Worm (Caenorhabditis elegans) whole organism, L2 larva: ENCODE measurements around the gene nekl-4.

Experiments
- C34F6.9 ChIP-seq: fragments of 150-350 bp; optimal IDR thresholded peaks from 2 replicates; lab custom pipeline; 2014; ENCODE audit warnings: missing biosample characterization, missing genetic modification characterization
- F13H6.1 ChIP-seq: sonication (generic microtip); optimal IDR thresholded peaks from 2 replicates; lab custom pipeline; 2016; ENCODE audit warnings: missing genetic modification characterization, missing compliant biosample characterization
- R02D3.7 ChIP-seq: fragments of 150-350 bp; optimal IDR thresholded peaks from 2 replicates; lab custom pipeline; 2014; ENCODE audit warnings: missing biosample characterization, missing genetic modification characterization
- Y55F3AM.14 ChIP-seq: fragments of 200-800 bp; sonication (Bioruptor generic); optimal IDR thresholded peaks from 2 replicates; lab custom pipeline; 2018; ENCODE audit warnings: mild to moderate bottlenecking, missing genetic modification characterization, missing compliant biosample characterization
- alr-1 ChIP-seq: fragments of 150-350 bp; optimal IDR thresholded peaks from 2 replicates; lab custom pipeline; 2014; ENCODE audit warnings: missing biosample characterization, missing genetic modification characterization
- aly-2 ChIP-seq: fragments of 150-350 bp; optimal IDR thresholded peaks from 2 replicates; lab custom pipeline; 2014; ENCODE audit warnings: missing biosample characterization, missing genetic modification characterization
- ama-1 ChIP-seq: fragments of 150-350 bp; optimal IDR thresholded peaks from 2 replicates; lab custom pipeline; 2018; ENCODE audit warnings: inconsistent platforms
- blmp-1 ChIP-seq: sonication (generic microtip); optimal IDR thresholded peaks from 2 replicates; lab custom pipeline; 2017; ENCODE audit warnings: missing genetic modification characterization, mild to moderate bottlenecking, missing compliant biosample characterization, antibody characterized with exemption, moderate library complexity; ENCODE audit not compliant: insufficient read depth
- ceh-82 ChIP-seq: fragments of 150-350 bp; optimal IDR thresholded peaks from 2 replicates; lab custom pipeline; 2014; ENCODE audit warnings: missing biosample characterization, missing genetic modification characterization
- crh-2 ChIP-seq: sonication (generic microtip); optimal IDR thresholded peaks from 2 replicates; lab custom pipeline; 2017; ENCODE audit warnings: missing biosample characterization, missing genetic modification characterization
- dmd-4 ChIP-seq: sonication (generic microtip); optimal IDR thresholded peaks from 2 replicates; lab custom pipeline; 2017; ENCODE audit warnings: missing biosample characterization, missing genetic modification characterization
- egl-27 ChIP-seq: sonication (generic microtip); optimal IDR thresholded peaks from 3 replicates; lab custom pipeline; 2017; ENCODE audit warnings: missing biosample characterization, missing genetic modification reagents, missing genetic modification characterization
- elt-3 ChIP-seq: sonication (generic microtip); optimal IDR thresholded peaks from 2 replicates; lab custom pipeline; 2017; ENCODE audit warnings: missing biosample characterization, missing genetic modification characterization
- fos-1 ChIP-seq: fragments of 150-350 bp; optimal IDR thresholded peaks from 2 replicates; lab custom pipeline; 2014; ENCODE audit warnings: missing biosample characterization, missing genetic modification characterization
- gmeb-1 ChIP-seq: fragments of 150-350 bp; optimal IDR thresholded peaks from 2 replicates; lab custom pipeline; 2014; ENCODE audit warnings: missing biosample characterization, missing genetic modification characterization
- lin-11 ChIP-seq: fragments of 150-350 bp; sonication (generic microtip); optimal IDR thresholded peaks from 2 replicates; lab custom pipeline; 2014; ENCODE audit warnings: missing biosample characterization, missing genetic modification characterization, inconsistent platforms, mixed read lengths
- lin-39 ChIP-seq: fragments of 150-350 bp; optimal IDR thresholded peaks from 2 replicates; lab custom pipeline; 2014; ENCODE audit warnings: missing biosample characterization, missing genetic modification reagents, missing genetic modification characterization
- lsy-2 ChIP-seq, 2 experiments: fragments of 150-350 bp in 1 of 2; sonication (generic microtip) in 1 of 2; optimal IDR thresholded peaks; 2 replicates each; lab custom pipeline; 2014 to 2017; ENCODE audit warnings: missing biosample characterization in 2 of 2, missing genetic modification characterization in 2 of 2
- mab-5 ChIP-seq: fragments of 150-350 bp; optimal IDR thresholded peaks from 2 replicates; lab custom pipeline; 2014; ENCODE audit warnings: missing biosample characterization, missing genetic modification characterization
- mbf-1 ChIP-seq: sonication (generic microtip); optimal IDR thresholded peaks from 2 replicates; lab custom pipeline; 2017; ENCODE audit warnings: missing biosample characterization, missing genetic modification characterization
- mdl-1 ChIP-seq, 2 experiments: fragments of 150-350 bp in 1 of 2; sonication (generic microtip) in 1 of 2; optimal IDR thresholded peaks; 2 replicates each; lab custom pipeline; 2017; ENCODE audit warnings: missing biosample characterization in 2 of 2, missing genetic modification characterization in 2 of 2
- nhr-10 ChIP-seq: sonication (generic microtip); optimal IDR thresholded peaks from 2 replicates; lab custom pipeline; 2017; ENCODE audit warnings: missing biosample characterization, missing genetic modification characterization
- nhr-11 ChIP-seq: fragments of 150-350 bp; optimal IDR thresholded peaks from 2 replicates; lab custom pipeline; 2014; ENCODE audit warnings: missing biosample characterization, missing genetic modification characterization
- nhr-129 ChIP-seq: fragments of 150-350 bp; optimal IDR thresholded peaks from 2 replicates; lab custom pipeline; 2014; ENCODE audit warnings: missing biosample characterization, missing genetic modification characterization
- nhr-21 ChIP-seq: fragments of 150-350 bp; optimal IDR thresholded peaks from 2 replicates; lab custom pipeline; 2014; ENCODE audit warnings: missing biosample characterization, missing genetic modification characterization
- nhr-23 ChIP-seq: fragments of 150-350 bp; optimal IDR thresholded peaks from 2 replicates; lab custom pipeline; 2014; ENCODE audit warnings: missing biosample characterization, missing genetic modification reagents, missing genetic modification characterization
- nhr-237 ChIP-seq: fragments of 150-350 bp; optimal IDR thresholded peaks from 2 replicates; lab custom pipeline; 2014; ENCODE audit warnings: missing biosample characterization, missing genetic modification characterization
- nhr-25 ChIP-seq: fragments of 150-350 bp; sonication (generic microtip); optimal IDR thresholded peaks from 3 replicates; lab custom pipeline; 2014; ENCODE audit warnings: missing biosample characterization, missing genetic modification characterization
- nhr-6 ChIP-seq: fragments of 150-350 bp; optimal IDR thresholded peaks from 2 replicates; lab custom pipeline; 2014; ENCODE audit warnings: missing biosample characterization, missing genetic modification characterization
- nhr-77 ChIP-seq: fragments of 150-350 bp; optimal IDR thresholded peaks from 2 replicates; lab custom pipeline; 2014; ENCODE audit warnings: missing biosample characterization, missing genetic modification characterization
- peb-1 ChIP-seq: fragments of 150-350 bp; optimal IDR thresholded peaks from 2 replicates; lab custom pipeline; 2014; ENCODE audit warnings: missing biosample characterization, missing genetic modification characterization
- sem-4 ChIP-seq: fragments of 150-350 bp; optimal IDR thresholded peaks from 2 replicates; lab custom pipeline; 2014; ENCODE audit warnings: missing biosample characterization, missing genetic modification reagents, missing genetic modification characterization
- skn-1 ChIP-seq: sonication (generic microtip); optimal IDR thresholded peaks from 2 replicates; lab custom pipeline; 2017; ENCODE audit warnings: missing biosample characterization, missing genetic modification characterization
- sma-3 ChIP-seq: sonication (generic microtip); optimal IDR thresholded peaks from 2 replicates; lab custom pipeline; 2016; ENCODE audit warnings: missing genetic modification reagents, missing genetic modification characterization, missing compliant biosample characterization
- sma-9 ChIP-seq, 2 experiments: fragments of 150-350 bp in 1 of 2; sonication (generic microtip) in 1 of 2; optimal IDR thresholded peaks; 2 replicates each; lab custom pipeline; 2014 to 2016; ENCODE audit warnings: missing genetic modification characterization in 2 of 2, mild to moderate bottlenecking in 1 of 2, missing biosample characterization in 1 of 2, missing compliant biosample characterization in 1 of 2, missing genetic modification reagents in 1 of 2, moderate library complexity in 1 of 2
- snpc-4 ChIP-seq: fragments of 150-350 bp; optimal IDR thresholded peaks from 2 replicates; lab custom pipeline; 2014; ENCODE audit warnings: missing biosample characterization, missing genetic modification characterization
- unc-39 ChIP-seq: fragments of 150-350 bp; optimal IDR thresholded peaks from 2 replicates; lab custom pipeline; 2014; ENCODE audit warnings: missing biosample characterization, missing genetic modification characterization
- unc-55 ChIP-seq: fragments of 150-350 bp; sonication (generic microtip); optimal IDR thresholded peaks from 3 replicates; lab custom pipeline; 2014; ENCODE audit warnings: missing biosample characterization, missing genetic modification reagents, missing genetic modification characterization
- unc-62 ChIP-seq: fragments of 150-350 bp; optimal IDR thresholded peaks from 2 replicates; lab custom pipeline; 2014; ENCODE audit warnings: missing biosample characterization, missing genetic modification reagents, missing genetic modification characterization
- zag-1 ChIP-seq: fragments of 150-350 bp; optimal IDR thresholded peaks from 2 replicates; lab custom pipeline; 2014; ENCODE audit warnings: missing biosample characterization, missing genetic modification characterization
- ztf-1 ChIP-seq: fragments of 200-800 bp; sonication (Bioruptor generic); conservative IDR thresholded peaks from 2 replicates; pipeline ENCODE4 v1.3.6; 2022; ENCODE audit warnings: missing genetic modification characterization, missing compliant biosample characterization
- ztf-11 ChIP-seq: sonication (generic microtip); optimal IDR thresholded peaks from 2 replicates; lab custom pipeline; 2017; ENCODE audit warnings: missing biosample characterization, missing genetic modification characterization
- ztf-4 ChIP-seq: fragments of 150-350 bp; optimal IDR thresholded peaks from 2 replicates; lab custom pipeline; 2014; ENCODE audit warnings: missing biosample characterization, missing genetic modification characterization

Gene nekl-4

ce11 chrIII:5506023-5506597 lies 11.2 kb downstream of the nekl-4 start:
- TF ChIP-seq peb-1 (tag; lab: Kevin White, UChicago) (no peak), nhr-21 (tag; lab: Kevin White, UChicago) (peak; percentile 62), gmeb-1 (tag; lab: Kevin White, UChicago) (peak; percentile 41), snpc-4 (tag; lab: Kevin White, UChicago) (no peak), nhr-129 (no peak), crh-2 (peak; percentile 65), nhr-25 (tag; lab: Kevin White, UChicago) (peak; percentile 62), unc-62 (GFP tag; lab: Kevin White, UChicago) (no peak), fos-1 (tag; lab: Kevin White, UChicago) (peak; percentile 5), ceh-82 (tag; lab: Kevin White, UChicago) (no peak), sma-3 (GFP tag; lab: Kevin White, UChicago) (peak; percentile 39)
- TF ChIP-seq, all 48 proteins: peak for 6

- peak; percentile 43 for TF ChIP-seq ama-1 (lab: Kevin White, UChicago)
- no peak for TF ChIP-seq sma-3 (GFP tag; lab: Kevin White, UChicago)
These were observed 11.8 kb downstream of the nekl-4 start for ce11 chrIII:5505474-5506022.

ce11 chrIII:5504725-5505473 lies 12.4 kb downstream of the nekl-4 start:
- TF ChIP-seq nhr-6 (tag; lab: Kevin White, UChicago): no peak
- TF ChIP-seq lsy-2 (tag; optimal IDR thresholded peaks at IDR 0.05; lab: Kevin White, UChicago): peak in 1 of 2 experiments; percentile 5

- TF ChIP-seq blmp-1 (peak; percentile 50), fos-1 (tag; lab: Kevin White, UChicago) (peak; percentile 50), ztf-11 (no peak), nhr-6 (tag; lab: Kevin White, UChicago) (peak; percentile 2), Y55F3AM.14 (GFP tag; lab: Kevin White, UChicago) (peak; percentile 1), mdl-1 (tag; optimal IDR thresholded peaks at IDR 0.05; lab: Kevin White, UChicago) (no peak), unc-55 (peak; percentile 74), unc-62 (GFP tag; lab: Kevin White, UChicago) (no peak), dmd-4 (tag; lab: Kevin White, UChicago) (no peak), lin-11 (no peak), alr-1 (no peak), sma-3 (GFP tag; lab: Kevin White, UChicago) (peak; percentile 6), mbf-1 (tag; lab: Kevin White, UChicago) (no peak), nhr-25 (tag; lab: Kevin White, UChicago) (peak; percentile 18), egl-27 (peak; percentile 3), crh-2 (peak; percentile 79), lin-39 (tag; lab: Kevin White, UChicago) (no peak), sem-4 (no peak), F13H6.1 (tag; lab: Kevin White, UChicago) (peak; percentile 30), skn-1 (tag; lab: Kevin White, UChicago) (no peak), mab-5 (no peak), nhr-11 (no peak), zag-1 (tag; lab: Kevin White, UChicago) (no peak), gmeb-1 (tag; lab: Kevin White, UChicago) (peak; percentile 51), ceh-82 (tag; lab: Kevin White, UChicago) (no peak), peb-1 (tag; lab: Kevin White, UChicago) (no peak), R02D3.7 (no peak), nhr-21 (tag; lab: Kevin White, UChicago) (peak; percentile 55), aly-2 (no peak), nhr-77 (tag; lab: Kevin White, UChicago) (no peak), ama-1 (lab: Kevin White, UChicago) (peak; percentile 95), C34F6.9 (tag; lab: Kevin White, UChicago) (peak; percentile 96), elt-3 (tag; lab: Kevin White, UChicago) (no peak), ztf-4 (tag; lab: Kevin White, UChicago) (peak; percentile 87), nhr-237 (tag; lab: Kevin White, UChicago) (no peak), unc-39 (tag; lab: Kevin White, UChicago) (no peak), ztf-1 (GFP tag; lab: Robert Waterston, UW) (no peak), nhr-10 (tag; lab: Kevin White, UChicago) (no peak), lsy-2 (tag; optimal IDR thresholded peaks at IDR 0.05; lab: Kevin White, UChicago) (peak; percentile 19 to 53), sma-9 (GFP tag; optimal IDR thresholded peaks at IDR 0.05; lab: Kevin White, UChicago) (peak; percentile 80), sma-9 (tag; optimal IDR thresholded peaks at IDR 0.05; lab: Kevin White, UChicago) (no peak), nhr-23 (tag; lab: Kevin White, UChicago) (no peak), nhr-129 (peak; percentile 81)
These were observed 13.2 kb downstream of the nekl-4 start for ce11 chrIII:5504164-5504563.
